Fruit fly (Drosophila melanogaster) whole organism, prepupa: ENCODE data around the gene CG5103.

Source experiments
- Blimp-1 ChIP-seq: fragments of 200-800 bp; sonication (Bioruptor generic); optimal IDR thresholded peaks from 3 replicates; lab custom pipeline; 2017; ENCODE audit warnings: missing biosample characterization, missing genetic modification characterization, mild to moderate bottlenecking, moderate library complexity, missing genetic modification reagents
- CG10631 ChIP-seq: fragments of 200-800 bp; sonication (Bioruptor generic); optimal IDR thresholded peaks from 2 replicates; lab custom pipeline; 2016; ENCODE audit warnings: missing biosample characterization, missing genetic modification characterization
- CG11762 ChIP-seq: fragments of 200-800 bp; sonication (Bioruptor generic); optimal IDR thresholded peaks from 3 replicates; lab custom pipeline; 2016; ENCODE audit warnings: missing biosample characterization, missing genetic modification characterization; ENCODE audit not compliant: insufficient read depth
- CG11902 ChIP-seq: fragments of 200-800 bp; sonication (Bioruptor generic); optimal IDR thresholded peaks from 3 replicates; lab custom pipeline; 2016; ENCODE audit warnings: missing biosample characterization, missing genetic modification characterization
- CG15336 ChIP-seq: fragments of 200-800 bp; sonication (Bioruptor generic); IDR thresholded peaks from 2 replicates; pipeline ENCODE4 v1.3.6; 2022; ENCODE audit warnings: missing biosample characterization, missing genetic modification characterization
- CG1621 ChIP-seq: fragments of 200-800 bp; sonication (Bioruptor generic); optimal IDR thresholded peaks from 3 replicates; lab custom pipeline; 2018; ENCODE audit warnings: missing biosample characterization, mild to moderate bottlenecking, missing genetic modification characterization
- CG16779 ChIP-seq: fragments of 200-800 bp; sonication (Bioruptor generic); optimal IDR thresholded peaks from 3 replicates; lab custom pipeline; 2017; ENCODE audit warnings: missing biosample characterization, mild to moderate bottlenecking, missing genetic modification characterization
- CG3032 ChIP-seq: fragments of 200-800 bp; optimal IDR thresholded peaks from 2 replicates; lab custom pipeline; 2019; ENCODE audit warnings: missing biosample characterization, mild to moderate bottlenecking, missing genetic modification characterization, moderate library complexity
- CG31627 ChIP-seq: fragments of 200-800 bp; sonication (Bioruptor generic); optimal IDR thresholded peaks from 3 replicates; lab custom pipeline; 2016; ENCODE audit warnings: missing biosample characterization, missing genetic modification characterization
- CG32006 ChIP-seq: fragments of 200-800 bp; sonication (Bioruptor generic); optimal IDR thresholded peaks from 3 replicates; lab custom pipeline; 2017; ENCODE audit warnings: missing biosample characterization, mild to moderate bottlenecking, missing genetic modification characterization
- CG34406 ChIP-seq: fragments of 200-800 bp; sonication (Bioruptor generic); optimal IDR thresholded peaks from 3 replicates; lab custom pipeline; 2016; ENCODE audit warnings: missing biosample characterization, missing genetic modification characterization
- CG3919 ChIP-seq: fragments of 200-800 bp; sonication (Bioruptor generic); optimal IDR thresholded peaks from 3 replicates; lab custom pipeline; 2016; ENCODE audit warnings: missing biosample characterization, missing genetic modification characterization
- CG4318 ChIP-seq: fragments of 200-800 bp; sonication (Bioruptor generic); optimal IDR thresholded peaks from 3 replicates; lab custom pipeline; 2017; ENCODE audit warnings: missing biosample characterization, mild to moderate bottlenecking, missing genetic modification characterization
- CG6163 ChIP-seq: fragments of 200-800 bp; sonication (Bioruptor generic); IDR thresholded peaks from 3 replicates; pipeline ENCODE4 v1.3.6; 2022; ENCODE audit warnings: missing biosample characterization, missing genetic modification characterization
- CG6276 ChIP-seq: fragments of 200-800 bp; sonication (Bioruptor generic); optimal IDR thresholded peaks from 2 replicates; lab custom pipeline; 2017; ENCODE audit warnings: missing biosample characterization, mild to moderate bottlenecking, missing genetic modification characterization
- CG6808 ChIP-seq: fragments of 200-800 bp; sonication (Bioruptor generic); optimal IDR thresholded peaks from 3 replicates; lab custom pipeline; 2017; ENCODE audit warnings: missing biosample characterization, missing genetic modification characterization, mild to moderate bottlenecking, moderate library complexity, missing genetic modification reagents
- CG6854 ChIP-seq: fragments of 200-800 bp; sonication (Bioruptor generic); optimal IDR thresholded peaks from 2 replicates; lab custom pipeline; 2017; ENCODE audit warnings: missing biosample characterization, mild to moderate bottlenecking, missing genetic modification characterization
- CG7368 ChIP-seq: fragments of 200-800 bp; sonication (Bioruptor generic); optimal IDR thresholded peaks from 3 replicates; lab custom pipeline; 2016; ENCODE audit warnings: missing biosample characterization, missing genetic modification characterization
- CG8119 ChIP-seq: fragments of 200-800 bp; sonication (Bioruptor generic); IDR thresholded peaks from 3 replicates; pipeline ENCODE4 v1.3.6; 2022; ENCODE audit warnings: missing biosample characterization, missing genetic modification characterization
- CG8319 ChIP-seq: fragments of 200-800 bp; sonication (Bioruptor generic); optimal IDR thresholded peaks from 3 replicates; lab custom pipeline; 2016; ENCODE audit warnings: missing biosample characterization, missing genetic modification characterization
- CG8632 ChIP-seq: fragments of 200-800 bp; sonication (Bioruptor generic); optimal IDR thresholded peaks from 3 replicates; lab custom pipeline; 2016; ENCODE audit warnings: missing biosample characterization, missing genetic modification characterization
- CG9139 ChIP-seq: fragments of 200-800 bp; sonication (Bioruptor generic); optimal IDR thresholded peaks from 3 replicates; lab custom pipeline; 2017; ENCODE audit warnings: missing biosample characterization, mild to moderate bottlenecking, missing genetic modification characterization
- Eip75B ChIP-seq: fragments of 200-800 bp; sonication (Bioruptor generic); optimal IDR thresholded peaks from 3 replicates; lab custom pipeline; 2016; ENCODE audit warnings: missing biosample characterization, missing genetic modification characterization
- Eip78C ChIP-seq: fragments of 200-800 bp; sonication (Bioruptor generic); peaks from one replicate; lab custom pipeline; 2016; ENCODE audit warnings: missing biosample characterization, missing genetic modification characterization
- Eip93F ChIP-seq: fragments of 200-800 bp; sonication (Bioruptor generic); optimal IDR thresholded peaks from 2 replicates; lab custom pipeline; 2016; ENCODE audit warnings: missing biosample characterization, mild to moderate bottlenecking, missing genetic modification characterization
- Ets21C ChIP-seq: fragments of 200-800 bp; sonication (Bioruptor generic); optimal IDR thresholded peaks from 3 replicates; lab custom pipeline; 2016; ENCODE audit warnings: missing biosample characterization, missing genetic modification characterization
- Ets96B ChIP-seq: fragments of 200-800 bp; optimal IDR thresholded peaks from 2 replicates; lab custom pipeline; 2019; ENCODE audit warnings: missing biosample characterization, mild to moderate bottlenecking, missing genetic modification characterization, moderate library complexity
- Gug ChIP-seq: fragments of 200-800 bp; sonication (Bioruptor generic); IDR thresholded peaks from 2 replicates; pipeline ENCODE4 v1.3.6; 2022; ENCODE audit warnings: missing biosample characterization, missing genetic modification characterization
- Hr38 ChIP-seq: sonication (Bioruptor generic); optimal IDR thresholded peaks from 2 replicates; lab custom pipeline; 2016; ENCODE audit warnings: missing biosample characterization, missing genetic modification characterization
- Hr39 ChIP-seq: fragments of 200-800 bp; sonication (Bioruptor generic); optimal IDR thresholded peaks from 2 replicates; lab custom pipeline; 2016; ENCODE audit warnings: missing biosample characterization, missing genetic modification characterization
- Hr4 ChIP-seq: fragments of 200-800 bp; sonication (Bioruptor generic); optimal IDR thresholded peaks from 3 replicates; lab custom pipeline; 2016; ENCODE audit warnings: missing biosample characterization, missing genetic modification characterization
- Met ChIP-seq: fragments of 200-800 bp; sonication (Bioruptor generic); optimal IDR thresholded peaks from 3 replicates; lab custom pipeline; 2016; ENCODE audit warnings: missing biosample characterization, missing genetic modification characterization
- OdsH ChIP-seq: fragments of 200-800 bp; sonication (Bioruptor generic); optimal IDR thresholded peaks from 3 replicates; lab custom pipeline; 2016; ENCODE audit warnings: missing biosample characterization, missing genetic modification characterization
- Smox ChIP-seq: fragments of 200-800 bp; sonication (Bioruptor generic); optimal IDR thresholded peaks from 3 replicates; lab custom pipeline; 2016; ENCODE audit warnings: missing biosample characterization, missing genetic modification characterization
- Sox102F ChIP-seq: fragments of 200-800 bp; sonication (Bioruptor generic); optimal IDR thresholded peaks from 2 replicates; lab custom pipeline; 2016; ENCODE audit warnings: missing biosample characterization, mild to moderate bottlenecking, missing genetic modification characterization
- Sox14 ChIP-seq: fragments of 200-800 bp; sonication (Bioruptor generic); optimal IDR thresholded peaks from 3 replicates; lab custom pipeline; 2016; ENCODE audit warnings: missing biosample characterization, missing genetic modification characterization
- Sox15 ChIP-seq: fragments of 200-800 bp; sonication (Bioruptor generic); optimal IDR thresholded peaks from 3 replicates; lab custom pipeline; 2016; ENCODE audit warnings: missing biosample characterization, missing genetic modification characterization
- achi ChIP-seq: fragments of 200-800 bp; sonication (Bioruptor generic); optimal IDR thresholded peaks from 3 replicates; lab custom pipeline; 2016; ENCODE audit warnings: missing biosample characterization, missing genetic modification characterization
- cyc ChIP-seq: fragments of 200-800 bp; sonication (Bioruptor generic); optimal IDR thresholded peaks from 3 replicates; lab custom pipeline; 2016; ENCODE audit warnings: missing biosample characterization, missing genetic modification characterization
- dac ChIP-seq: fragments of 200-800 bp; sonication (Bioruptor generic); optimal IDR thresholded peaks from 2 replicates; lab custom pipeline; 2017; ENCODE audit warnings: missing biosample characterization, mild to moderate bottlenecking, missing genetic modification characterization
- dsx ChIP-seq: fragments of 200-800 bp; optimal IDR thresholded peaks from 3 replicates; lab custom pipeline; 2019; ENCODE audit warnings: missing biosample characterization, mild to moderate bottlenecking, missing genetic modification characterization, moderate library complexity; ENCODE audit not compliant: poor library complexity, severe bottlenecking
- eg ChIP-seq: fragments of 200-800 bp; sonication (Bioruptor generic); IDR thresholded peaks from 3 replicates; pipeline ENCODE4 v1.3.6; 2022; ENCODE audit warnings: missing biosample characterization, missing genetic modification characterization
- esn ChIP-seq: fragments of 200-800 bp; sonication (Bioruptor generic); optimal IDR thresholded peaks from 2 replicates; lab custom pipeline; 2016; ENCODE audit warnings: missing biosample characterization, mild to moderate bottlenecking, missing genetic modification characterization, moderate library complexity
- fd59A ChIP-seq: fragments of 200-800 bp; sonication (Bioruptor generic); optimal IDR thresholded peaks from 2 replicates; lab custom pipeline; 2017; ENCODE audit warnings: missing biosample characterization, mild to moderate bottlenecking, missing genetic modification characterization, missing genetic modification reagents
- lz ChIP-seq: fragments of 200-800 bp; sonication (Bioruptor generic); optimal IDR thresholded peaks from 3 replicates; lab custom pipeline; 2016; ENCODE audit warnings: missing biosample characterization, missing genetic modification characterization
- net ChIP-seq: fragments of 200-800 bp; sonication (Bioruptor generic); optimal IDR thresholded peaks from 3 replicates; lab custom pipeline; 2016; ENCODE audit warnings: missing biosample characterization, missing genetic modification characterization
- spab ChIP-seq: fragments of 200-800 bp; sonication (Bioruptor generic); optimal IDR thresholded peaks from 2 replicates; lab custom pipeline; 2017; ENCODE audit warnings: missing biosample characterization, mild to moderate bottlenecking, missing genetic modification characterization, missing genetic modification reagents
- ss ChIP-seq, 2 experiments: fragments of 200-800 bp; sonication (Bioruptor generic); optimal IDR thresholded peaks; 2 replicates in 1 of 2; 3 replicates in 1 of 2; lab custom pipeline; 2017 to 2018; ENCODE audit warnings: mild to moderate bottlenecking in 2 of 2, missing biosample characterization in 2 of 2, missing genetic modification characterization in 2 of 2, moderate library complexity in 1 of 2
- svp ChIP-seq: fragments of 200-800 bp; sonication (Bioruptor generic); peaks from one replicate; lab custom pipeline; 2016; ENCODE audit warnings: missing biosample characterization, missing genetic modification characterization
- topi ChIP-seq: fragments of 200-800 bp; sonication (Bioruptor generic); optimal IDR thresholded peaks from 3 replicates; lab custom pipeline; 2016; ENCODE audit warnings: missing biosample characterization, missing genetic modification characterization

The CG5103 gene

dm6 chr3L:18250652-18251051 lies 43.4 kb downstream of the CG5103 start (continued):
- TF ChIP-seq ss (GFP tag; optimal IDR thresholded peaks at IDR 0.05; lab: Kevin White, UChicago), result no peak
- TF ChIP-seq svp (GFP tag; lab: Kevin White, UChicago), result peak; percentile 46
- peak; percentile 45 for TF ChIP-seq Gug (GFP tag; lab: Robert Waterston, UW)

dm6 chr3L:18248815-18249214 lies 45.2 kb downstream of the CG5103 start:
- TF ChIP-seq CG31627 (GFP tag; lab: Kevin White, UChicago), result no peak
- TF ChIP-seq Blimp-1, result no peak
- TF ChIP-seq CG8119 (GFP tag; lab: Robert Waterston, UW), result peak; percentile 81
- TF ChIP-seq Met, result no peak
- TF ChIP-seq CG3919 (GFP tag; lab: Kevin White, UChicago), result peak; percentile 47
- no peak for TF ChIP-seq Smox (GFP tag; lab: Kevin White, UChicago)
- peak; percentile 75 for TF ChIP-seq CG15336 (GFP tag; lab: Robert Waterston, UW)
- TF ChIP-seq Eip75B, result peak; percentile 14
- TF ChIP-seq Gug (GFP tag; lab: Robert Waterston, UW), result peak; percentile 61
- TF ChIP-seq cyc (GFP tag; lab: Kevin White, UChicago), result peak; percentile 2
- TF ChIP-seq spab, result no peak
- TF ChIP-seq Ets96B (tag; lab: Kevin White, UChicago), result peak; percentile 5
- peak; percentile 42 for TF ChIP-seq OdsH (GFP tag; lab: Kevin White, UChicago)
- peak; percentile 45 for TF ChIP-seq svp (GFP tag; lab: Kevin White, UChicago)
- TF ChIP-seq lz, result no peak
- peak; percentile 20 for TF ChIP-seq CG3032 (tag; lab: Kevin White, UChicago)
- no peak for TF ChIP-seq CG1621 (tag; lab: Kevin White, UChicago)
- TF ChIP-seq Ets21C, result no peak
- TF ChIP-seq CG10631, result peak; percentile 42
- no peak for TF ChIP-seq CG6854 (GFP tag; lab: Kevin White, UChicago)
- TF ChIP-seq achi (GFP tag; lab: Kevin White, UChicago), result peak; percentile 52
- TF ChIP-seq esn (GFP tag; lab: Kevin White, UChicago), result peak; percentile 17
- peak; percentile 87 for TF ChIP-seq Eip78C (GFP tag; lab: Kevin White, UChicago)
- TF ChIP-seq Hr38 (GFP tag; lab: Kevin White, UChicago), result no peak
- TF ChIP-seq Hr39 (GFP tag; lab: Kevin White, UChicago), result no peak
- TF ChIP-seq fd59A (GFP tag; lab: Kevin White, UChicago), result peak; percentile 9
- no peak for TF ChIP-seq dsx
- TF ChIP-seq CG6808 (GFP tag; lab: Kevin White, UChicago), result no peak
- TF ChIP-seq CG4318 (GFP tag; lab: Kevin White, UChicago), result peak; percentile 62
- TF ChIP-seq net (GFP tag; lab: Kevin White, UChicago), result peak; percentile 34
- peak; percentile 27 for TF ChIP-seq CG16779
- peak; percentile 68 for TF ChIP-seq CG6276 (GFP tag; lab: Kevin White, UChicago)
- peak; percentile 4 for TF ChIP-seq Sox14
- TF ChIP-seq Hr4, result peak; percentile 74
- TF ChIP-seq eg (GFP tag; lab: Robert Waterston, UW), result peak; percentile 76
- no peak for TF ChIP-seq CG9139 (GFP tag; lab: Kevin White, UChicago)
- no peak for TF ChIP-seq topi (GFP tag; lab: Kevin White, UChicago)
- peak; percentile 57; the same call in 2 of the 3 replicates for TF ChIP-seq CG6163 (GFP tag; lab: Robert Waterston, UW)
- no peak for TF ChIP-seq Sox15
- no peak for TF ChIP-seq CG7368 (GFP tag; lab: Kevin White, UChicago)
- no peak for TF ChIP-seq CG34406 (GFP tag; lab: Kevin White, UChicago)
- no peak for TF ChIP-seq CG11762 (GFP tag; lab: Kevin White, UChicago)
- peak; percentile 80 for TF ChIP-seq CG32006 (GFP tag; lab: Kevin White, UChicago)
- TF ChIP-seq CG8632, result no peak
- no peak for TF ChIP-seq CG11902 (GFP tag; lab: Kevin White, UChicago)
- TF ChIP-seq dac (GFP tag; lab: Kevin White, UChicago), result peak; percentile 11
- no peak for TF ChIP-seq Sox102F
- no peak for TF ChIP-seq Eip93F (GFP tag; lab: Kevin White, UChicago)
- TF ChIP-seq CG8319 (GFP tag; lab: Kevin White, UChicago), result no peak
